Worm (Caenorhabditis elegans) whole organism, mixed stage, embryonic: ENCODE measurements around the gene C51E3.10.

ENCODE experiments used
- ceh-39 ChIP-seq: fragments of 150-350 bp; optimal IDR thresholded peaks from 2 replicates; lab custom pipeline; 2014; ENCODE audit warnings: missing biosample characterization, missing genetic modification characterization
- ces-1 ChIP-seq: fragments of 150-350 bp; optimal IDR thresholded peaks from 2 replicates; lab custom pipeline; 2014; ENCODE audit warnings: missing biosample characterization, missing genetic modification reagents, missing genetic modification characterization
- drap-1 ChIP-seq: fragments of 200-800 bp; sonication (Bioruptor generic); optimal IDR thresholded peaks from 3 replicates; lab custom pipeline; 2018; ENCODE audit warnings: mild to moderate bottlenecking, missing genetic modification characterization, missing compliant biosample characterization
- elt-1 ChIP-seq: sonication (generic microtip); optimal IDR thresholded peaks from 2 replicates; lab custom pipeline; 2017; ENCODE audit warnings: missing genetic modification characterization, mild to moderate bottlenecking, missing compliant biosample characterization, antibody characterized with exemption, moderate library complexity, borderline replicate concordance; ENCODE audit not compliant: insufficient read depth
- lin-13 ChIP-seq: fragments of 150-350 bp; optimal IDR thresholded peaks from 2 replicates; lab custom pipeline; 2014; ENCODE audit warnings: missing biosample characterization, missing genetic modification characterization
- lsy-2 ChIP-seq: fragments of 150-350 bp; optimal IDR thresholded peaks from 2 replicates; lab custom pipeline; 2014; ENCODE audit warnings: missing biosample characterization, missing genetic modification characterization
- mep-1 ChIP-seq: fragments of 150-350 bp; optimal IDR thresholded peaks from 2 replicates; lab custom pipeline; 2017; ENCODE audit warnings: missing biosample characterization, missing genetic modification reagents, missing genetic modification characterization, inconsistent platforms
- nhr-237 ChIP-seq: fragments of 150-350 bp; optimal IDR thresholded peaks from 2 replicates; lab custom pipeline; 2014; ENCODE audit warnings: missing biosample characterization, missing genetic modification characterization
- nhr-76 ChIP-seq: sonication (generic microtip); optimal IDR thresholded peaks from 2 replicates; lab custom pipeline; 2017; ENCODE audit warnings: missing biosample characterization, missing genetic modification characterization
- pha-4 ChIP-seq: fragments of 150-350 bp; optimal IDR thresholded peaks from 2 replicates; lab custom pipeline; 2018; ENCODE audit warnings: missing biosample characterization, missing genetic modification reagents, missing genetic modification characterization
- unc-120 ChIP-seq: sonication (generic microtip); optimal IDR thresholded peaks from 2 replicates; lab custom pipeline; 2017; ENCODE audit warnings: missing genetic modification characterization, missing compliant biosample characterization; ENCODE audit not compliant: poor library complexity, severe bottlenecking
- unc-62 ChIP-seq: fragments of 150-350 bp; optimal IDR thresholded peaks from 2 replicates; lab custom pipeline; 2014; ENCODE audit warnings: missing biosample characterization, missing genetic modification reagents, missing genetic modification characterization
- ztf-11 ChIP-seq: fragments of 150-350 bp; optimal IDR thresholded peaks from 2 replicates; lab custom pipeline; 2014; ENCODE audit warnings: missing biosample characterization, missing genetic modification characterization

ce11 chrV:10123324-10123723 is 37.6 kb downstream of the C51E3.10 start, which contains the start of gene C08B6.6:
- TF ChIP-seq unc-120 (tag; lab: Kevin White, UChicago) (no peak), mep-1 (tag; lab: Kevin White, UChicago) (no peak), nhr-76 (tag; lab: Kevin White, UChicago) (no peak), pha-4 (tag; lab: Kevin White, UChicago) (no peak), ceh-39 (tag; lab: Kevin White, UChicago) (no peak), lin-13 (tag; lab: Kevin White, UChicago) (no peak), ztf-11 (tag; lab: Kevin White, UChicago) (no peak), elt-1 (tag; lab: Kevin White, UChicago) (no peak), drap-1 (GFP tag; lab: Kevin White, UChicago) (no peak), unc-62 (GFP tag; lab: Kevin White, UChicago) (no peak), lsy-2 (no peak), nhr-237 (tag; lab: Kevin White, UChicago) (no peak), ces-1 (GFP tag; lab: Kevin White, UChicago) (no peak)
